Fruit fly (Drosophila melanogaster): ENCODE data around the gene dj.

The dj gene

dm6 chr3R:7033707-7034106 is 25.4 kb upstream of the dj start:
- no peak for TF ChIP-seq CG8632 (GFP tag; optimal IDR thresholded peaks at IDR 0.05)
- no peak for TF ChIP-seq CG11762 (GFP tag; optimal IDR thresholded peaks at IDR 0.05; ENCODE audit: insufficient read depth)
- TF ChIP-seq OdsH (GFP tag; optimal IDR thresholded peaks at IDR 0.05), result no peak
- no peak for TF ChIP-seq CG4318 (GFP tag; optimal IDR thresholded peaks at IDR 0.05)
- TF ChIP-seq Hr38 (GFP tag; optimal IDR thresholded peaks at IDR 0.05), result no peak
- TF ChIP-seq CG10669 (GFP tag; optimal IDR thresholded peaks at IDR 0.05), result no peak
- no peak for TF ChIP-seq topi (GFP tag; optimal IDR thresholded peaks at IDR 0.05)
- no peak for TF ChIP-seq fd59A (GFP tag; optimal IDR thresholded peaks at IDR 0.05)
- no peak for TF ChIP-seq CG8319 (GFP tag; optimal IDR thresholded peaks at IDR 0.05)
- TF ChIP-seq CG11294 (GFP tag; IDR thresholded peaks at IDR 0.05), result no peak
- TF ChIP-seq lz (GFP tag; optimal IDR thresholded peaks at IDR 0.05), result no peak
- no peak for TF ChIP-seq CG11902 (GFP tag; optimal IDR thresholded peaks at IDR 0.05)
- no peak for TF ChIP-seq Eip93F (GFP tag; optimal IDR thresholded peaks at IDR 0.05)
- TF ChIP-seq acj6 (GFP tag; optimal IDR thresholded peaks at IDR 0.05), result no peak
- no peak for TF ChIP-seq CG15336 (GFP tag; IDR thresholded peaks at IDR 0.05)
- TF ChIP-seq CG3032 (tag; optimal IDR thresholded peaks at IDR 0.05), result no peak

- TF ChIP-seq CG8119 (GFP tag; IDR thresholded peaks at IDR 0.05) (no peak), topi (GFP tag; optimal IDR thresholded peaks at IDR 0.05) (no peak), fd85E (GFP tag; optimal IDR thresholded peaks at IDR 0.05) (no peak), Hr38 (GFP tag; optimal IDR thresholded peaks at IDR 0.05) (no peak), Hr39 (GFP tag; optimal IDR thresholded peaks at IDR 0.05) (no peak), cyc (GFP tag; optimal IDR thresholded peaks at IDR 0.05) (no peak), Hr4 (GFP tag; optimal IDR thresholded peaks at IDR 0.05) (no peak)
These were observed 24.7 kb upstream of the dj start for dm6 chr3R:7034440-7034839.

- TF ChIP-seq CG11294 (GFP tag; IDR thresholded peaks at IDR 0.05) (no peak), CG10669 (GFP tag; optimal IDR thresholded peaks at IDR 0.05) (no peak), Eip75B (GFP tag; optimal IDR thresholded peaks at IDR 0.05) (no peak), Ets21C (GFP tag; optimal IDR thresholded peaks at IDR 0.05) (no peak), Sox102F (GFP tag; optimal IDR thresholded peaks at IDR 0.05) (no peak), CG6276 (GFP tag; optimal IDR thresholded peaks at IDR 0.05) (no peak), CG8319 (GFP tag; optimal IDR thresholded peaks at IDR 0.05) (no peak), CG6792 (GFP tag; optimal IDR thresholded peaks at IDR 0.05) (no peak), Hr4 (GFP tag; optimal IDR thresholded peaks at IDR 0.05) (no peak), ss (GFP tag; optimal IDR thresholded peaks at IDR 0.05) (no peak)
These were observed 23.3 kb upstream of the dj start for dm6 chr3R:7035703-7036266.

dm6 chr3R:7037250-7037802 is 21.8 kb upstream of the dj start:
- TF ChIP-seq Hr4 (GFP tag; optimal IDR thresholded peaks at IDR 0.05) (peak; percentile 14), esn (GFP tag; optimal IDR thresholded peaks at IDR 0.05) (peak; percentile 48), pdm3 (GFP tag; optimal IDR thresholded peaks at IDR 0.05) (peak; percentile 37), Ets21C (GFP tag; optimal IDR thresholded peaks at IDR 0.05) (no peak), Sox15 (GFP tag; optimal IDR thresholded peaks at IDR 0.05) (no peak), Hr39 (GFP tag; optimal IDR thresholded peaks at IDR 0.05) (no peak), CG3919 (GFP tag; optimal IDR thresholded peaks at IDR 0.05) (peak; percentile 57), Gug (GFP tag; IDR thresholded peaks at IDR 0.05) (no peak), salr (GFP tag; optimal IDR thresholded peaks at IDR 0.05) (peak in 1 of 2 experiments; percentile 21), Lpt (GFP tag; optimal IDR thresholded peaks at IDR 0.05) (no peak), achi (GFP tag; optimal IDR thresholded peaks at IDR 0.05) (peak; percentile 25), CG6792 (GFP tag; optimal IDR thresholded peaks at IDR 0.05) (peak; percentile 8), lz (GFP tag; optimal IDR thresholded peaks at IDR 0.05) (peak; percentile 16), CG6276 (GFP tag; optimal IDR thresholded peaks at IDR 0.05) (no peak), CG1621 (tag; optimal IDR thresholded peaks at IDR 0.05) (peak; percentile 19), topi (GFP tag; optimal IDR thresholded peaks at IDR 0.05) (peak; percentile 21), CG11902 (GFP tag; optimal IDR thresholded peaks at IDR 0.05) (no peak), Eip78C (GFP tag) (peak; percentile 72), fkh (GFP tag; optimal IDR thresholded peaks at IDR 0.05) (peak; percentile 88), CG32006 (GFP tag; optimal IDR thresholded peaks at IDR 0.05) (no peak), CG11294 (GFP tag; IDR thresholded peaks at IDR 0.05) (no peak), vri (GFP tag; optimal IDR thresholded peaks at IDR 0.05) (peak; percentile 43), Met (GFP tag; optimal IDR thresholded peaks at IDR 0.05) (peak; percentile 53), CG10631 (GFP tag; optimal IDR thresholded peaks at IDR 0.05) (no peak), Eip75B (GFP tag; optimal IDR thresholded peaks at IDR 0.05) (peak; percentile 51), CG7368 (GFP tag; optimal IDR thresholded peaks at IDR 0.05) (peak; percentile 24), fd59A (GFP tag; optimal IDR thresholded peaks at IDR 0.05) (no peak), CG10669 (GFP tag; optimal IDR thresholded peaks at IDR 0.05) (no peak), OdsH (GFP tag; optimal IDR thresholded peaks at IDR 0.05) (peak; percentile 4), spab (GFP tag; optimal IDR thresholded peaks at IDR 0.05) (no peak)

Data from whole organism, prepupa.